Worm (Caenorhabditis elegans) whole organism, L3 larva: ENCODE data around the gene W08A12.3.

Experiments
- R02D3.7 ChIP-seq: fragments of 150-350 bp; optimal IDR thresholded peaks from 2 replicates; lab custom pipeline; 2014; ENCODE audit warnings: missing biosample characterization, missing genetic modification characterization
- ZK546.5 ChIP-seq: sonication (generic microtip); optimal IDR thresholded peaks from 2 replicates; lab custom pipeline; 2017; ENCODE audit warnings: missing biosample characterization, missing genetic modification characterization
- aly-2 ChIP-seq: fragments of 150-350 bp; optimal IDR thresholded peaks from 2 replicates; lab custom pipeline; 2014; ENCODE audit warnings: missing biosample characterization, missing genetic modification characterization
- ama-1 ChIP-seq: fragments of 150-350 bp; optimal IDR thresholded peaks from 2 replicates; lab custom pipeline; 2018
- ceh-16 ChIP-seq: sonication (generic microtip); optimal IDR thresholded peaks from 2 replicates; lab custom pipeline; 2017; ENCODE audit warnings: missing biosample characterization, missing genetic modification characterization
- ceh-28 ChIP-seq: fragments of 150-350 bp; optimal IDR thresholded peaks from 2 replicates; lab custom pipeline; 2014; ENCODE audit warnings: missing biosample characterization, missing genetic modification reagents, missing genetic modification characterization
- ceh-9 ChIP-seq: sonication (generic microtip); optimal IDR thresholded peaks from 2 replicates; lab custom pipeline; 2018; ENCODE audit warnings: missing biosample characterization, missing genetic modification characterization
- daf-12 ChIP-seq: fragments of 150-350 bp; optimal IDR thresholded peaks from 2 replicates; lab custom pipeline; 2014; ENCODE audit warnings: missing biosample characterization, missing genetic modification reagents, missing genetic modification characterization
- egl-27 ChIP-seq: sonication (generic microtip); optimal IDR thresholded peaks from 4 replicates; lab custom pipeline; 2017; ENCODE audit warnings: missing biosample characterization, missing genetic modification reagents, missing genetic modification characterization
- egl-5 ChIP-seq: fragments of 150-350 bp; optimal IDR thresholded peaks from 2 replicates; lab custom pipeline; 2017; ENCODE audit warnings: missing biosample characterization, missing genetic modification reagents, missing genetic modification characterization, inconsistent platforms
- elt-1 ChIP-seq: fragments of 150-350 bp; optimal IDR thresholded peaks from 2 replicates; lab custom pipeline; 2014; ENCODE audit warnings: missing biosample characterization, missing genetic modification characterization
- elt-3 ChIP-seq, 3 experiments: fragments of 150-350 bp in 1 of 3; sonication (generic microtip) in 2 of 3; optimal IDR thresholded peaks; 2 replicates in 2 of 3; 4 replicates in 1 of 3; lab custom pipeline; 2014 to 2017; ENCODE audit warnings: missing biosample characterization in 3 of 3, missing genetic modification characterization in 3 of 3
- eor-1 ChIP-seq, 2 experiments: fragments of 150-350 bp; optimal IDR thresholded peaks; 2 replicates each; lab custom pipeline; 2014 to 2018; ENCODE audit warnings: missing biosample characterization in 2 of 2, missing genetic modification characterization in 2 of 2
- fkh-10 ChIP-seq: sonication (generic microtip); optimal IDR thresholded peaks from 2 replicates; lab custom pipeline; 2017; ENCODE audit warnings: missing biosample characterization, missing genetic modification reagents, missing genetic modification characterization
- fkh-2 ChIP-seq: fragments of 150-350 bp; optimal IDR thresholded peaks from 2 replicates; lab custom pipeline; 2014; ENCODE audit warnings: missing biosample characterization, missing genetic modification reagents, missing genetic modification characterization
- fos-1 ChIP-seq: fragments of 150-350 bp; optimal IDR thresholded peaks from 2 replicates; lab custom pipeline; 2014; ENCODE audit warnings: missing biosample characterization, missing genetic modification characterization
- hmg-11 ChIP-seq: sonication (generic microtip); optimal IDR thresholded peaks from 2 replicates; lab custom pipeline; 2016; ENCODE audit warnings: missing genetic modification characterization, missing compliant biosample characterization
- jun-1 ChIP-seq: fragments of 150-350 bp; optimal IDR thresholded peaks from 2 replicates; lab custom pipeline; 2014; ENCODE audit warnings: missing biosample characterization, missing genetic modification reagents, missing genetic modification characterization
- lin-15B ChIP-seq: fragments of 150-350 bp; optimal IDR thresholded peaks from 2 replicates; lab custom pipeline; 2014; ENCODE audit warnings: missing biosample characterization, missing genetic modification characterization
- lin-39 ChIP-seq: fragments of 150-350 bp; optimal IDR thresholded peaks from 2 replicates; lab custom pipeline; 2018; ENCODE audit warnings: missing biosample characterization, missing genetic modification reagents, missing genetic modification characterization
- lsy-12 ChIP-seq: sonication (generic microtip); optimal IDR thresholded peaks from 2 replicates; lab custom pipeline; 2016; ENCODE audit warnings: mild to moderate bottlenecking, missing genetic modification characterization, missing compliant biosample characterization
- mdl-1 ChIP-seq: fragments of 150-350 bp; optimal IDR thresholded peaks from 2 replicates; lab custom pipeline; 2014; ENCODE audit warnings: missing biosample characterization, missing genetic modification characterization
- mml-1 ChIP-seq: fragments of 150-350 bp; sonication (generic microtip); optimal IDR thresholded peaks from 3 replicates; lab custom pipeline; 2014; ENCODE audit warnings: missing biosample characterization, missing genetic modification characterization
- nfya-1 ChIP-seq: sonication (generic microtip); optimal IDR thresholded peaks from 2 replicates; lab custom pipeline; 2017; ENCODE audit warnings: missing genetic modification characterization, mild to moderate bottlenecking, missing compliant biosample characterization, antibody characterized with exemption, moderate library complexity; ENCODE audit not compliant: insufficient read depth
- nhr-11 ChIP-seq: fragments of 150-350 bp; optimal IDR thresholded peaks from 2 replicates; lab custom pipeline; 2014; ENCODE audit warnings: missing biosample characterization, missing genetic modification characterization
- nhr-12 ChIP-seq: fragments of 150-350 bp; optimal IDR thresholded peaks from 2 replicates; lab custom pipeline; 2014; ENCODE audit warnings: missing biosample characterization, missing genetic modification characterization
- nhr-23 ChIP-seq: fragments of 150-350 bp; optimal IDR thresholded peaks from 2 replicates; lab custom pipeline; 2014; ENCODE audit warnings: missing biosample characterization, missing genetic modification reagents, missing genetic modification characterization
- nhr-237 ChIP-seq: fragments of 150-350 bp; optimal IDR thresholded peaks from 2 replicates; lab custom pipeline; 2014; ENCODE audit warnings: missing biosample characterization, missing genetic modification characterization
- nhr-28 ChIP-seq: fragments of 150-350 bp; optimal IDR thresholded peaks from 2 replicates; lab custom pipeline; 2014; ENCODE audit warnings: missing biosample characterization, missing genetic modification characterization
- nhr-43 ChIP-seq: sonication (generic microtip); optimal IDR thresholded peaks from 2 replicates; lab custom pipeline; 2016; ENCODE audit warnings: mild to moderate bottlenecking, missing genetic modification characterization, missing compliant biosample characterization; ENCODE audit not compliant: poor library complexity, severe bottlenecking
- nhr-67 ChIP-seq: fragments of 150-350 bp; optimal IDR thresholded peaks from 2 replicates; lab custom pipeline; 2014; ENCODE audit warnings: missing biosample characterization, missing genetic modification characterization
- nhr-77 ChIP-seq: fragments of 150-350 bp; optimal IDR thresholded peaks from 2 replicates; lab custom pipeline; 2014; ENCODE audit warnings: missing biosample characterization, missing genetic modification characterization
- pqm-1 ChIP-seq: fragments of 150-350 bp; optimal IDR thresholded peaks from 2 replicates; lab custom pipeline; 2017; ENCODE audit warnings: missing biosample characterization, missing genetic modification characterization, inconsistent platforms
- sea-2 ChIP-seq: fragments of 150-350 bp; sonication (generic microtip); optimal IDR thresholded peaks from 4 replicates; lab custom pipeline; 2014; ENCODE audit warnings: missing biosample characterization, missing genetic modification reagents, missing genetic modification characterization
- skn-1 ChIP-seq: fragments of 150-350 bp; optimal IDR thresholded peaks from 2 replicates; lab custom pipeline; 2014; ENCODE audit warnings: missing biosample characterization, missing genetic modification characterization
- snpc-4 ChIP-seq: fragments of 150-350 bp; optimal IDR thresholded peaks from 2 replicates; lab custom pipeline; 2014; ENCODE audit warnings: missing biosample characterization, missing genetic modification characterization
- unc-39 ChIP-seq: sonication (generic microtip); optimal IDR thresholded peaks from 4 replicates; lab custom pipeline; 2017; ENCODE audit warnings: missing biosample characterization, missing genetic modification characterization
- unc-62 ChIP-seq: fragments of 150-350 bp; sonication (generic microtip); optimal IDR thresholded peaks from 4 replicates; lab custom pipeline; 2014; ENCODE audit warnings: missing biosample characterization, missing genetic modification reagents, missing genetic modification characterization
- zag-1 ChIP-seq: fragments of 150-350 bp; optimal IDR thresholded peaks from 2 replicates; lab custom pipeline; 2014; ENCODE audit warnings: missing biosample characterization, missing genetic modification characterization
- ztf-11 ChIP-seq: fragments of 150-350 bp; optimal IDR thresholded peaks from 2 replicates; lab custom pipeline; 2014; ENCODE audit warnings: missing biosample characterization, missing genetic modification characterization
- ztf-4 ChIP-seq: fragments of 150-350 bp; optimal IDR thresholded peaks from 2 replicates; lab custom pipeline; 2014; ENCODE audit warnings: missing biosample characterization, missing genetic modification characterization

The W08A12.3 gene

ce11 chrV:3712955-3713354 is 30.3 kb downstream of the W08A12.3 start:
- TF ChIP-seq nhr-28 = no peak
- no peak for TF ChIP-seq R02D3.7 (tag; lab: Kevin White, UChicago)
- TF ChIP-seq snpc-4 (tag; lab: Kevin White, UChicago) = no peak
- peak; percentile 52 for TF ChIP-seq ceh-28 (tag; lab: Kevin White, UChicago)
- TF ChIP-seq ztf-11 (tag; lab: Kevin White, UChicago) = no peak
- TF ChIP-seq aly-2 = no peak
- TF ChIP-seq zag-1 (tag; lab: Kevin White, UChicago) = no peak

ce11 chrV:3714750-3715149 is 32.1 kb downstream of the W08A12.3 start:
- TF ChIP-seq ceh-28 (tag; lab: Kevin White, UChicago) (no peak), lsy-12 (tag; lab: Kevin White, UChicago) (no peak), nhr-11 (tag; lab: Kevin White, UChicago) (no peak), mml-1 (no peak), daf-12 (no peak), eor-1 (tag; optimal IDR thresholded peaks at IDR 0.05; lab: Kevin White, UChicago) (no peak), ceh-9 (no peak), lin-39 (tag; lab: Kevin White, UChicago) (no peak), egl-27 (tag; lab: Kevin White, UChicago) (no peak), egl-5 (tag; lab: Kevin White, UChicago) (no peak), pqm-1 (no peak), hmg-11 (tag; lab: Kevin White, UChicago) (no peak), skn-1 (tag; lab: Kevin White, UChicago) (no peak), fkh-10 (GFP tag; lab: Kevin White, UChicago) (no peak), zag-1 (tag; lab: Kevin White, UChicago) (no peak), ZK546.5 (no peak), nhr-23 (tag; lab: Kevin White, UChicago) (no peak), sea-2 (no peak), fos-1 (tag; lab: Kevin White, UChicago) (no peak)

- TF ChIP-seq unc-62 (no peak), mdl-1 (tag; lab: Kevin White, UChicago) (no peak), skn-1 (tag; lab: Kevin White, UChicago) (no peak), nhr-43 (tag; lab: Kevin White, UChicago) (no peak), nhr-237 (no peak)
- TF ChIP-seq, all 47 proteins: peak for 0
Measured at ce11 chrV:3715488-3716019, 32.9 kb downstream of the W08A12.3 start, which contains the start of gene nrsn-1. Gene nrsn-1, minus strand, starts transcription at chrV:3715969.

- TF ChIP-seq nhr-11 (tag; lab: Kevin White, UChicago) (no peak), nhr-43 (tag; lab: Kevin White, UChicago) (no peak), fkh-10 (GFP tag; lab: Kevin White, UChicago) (peak; percentile 88), ama-1 (lab: Kevin White, UChicago) (peak; percentile 25), lin-39 (tag; lab: Kevin White, UChicago) (peak; percentile 59), nfya-1 (peak; percentile 72), unc-62 (peak; percentile 91), jun-1 (tag; lab: Kevin White, UChicago) (no peak)
Measured at ce11 chrV:3716279-3716887, 33.7 kb downstream of the W08A12.3 start.

- no peak for TF ChIP-seq nhr-237
- no peak for TF ChIP-seq ceh-16 (tag; lab: Kevin White, UChicago)
- no peak for TF ChIP-seq unc-39
- TF ChIP-seq nfya-1 = peak; percentile 71
- TF ChIP-seq ama-1 (lab: Kevin White, UChicago) = peak; percentile 29
- TF ChIP-seq nhr-12 (tag; lab: Kevin White, UChicago) = no peak
- no peak for TF ChIP-seq nhr-67 (tag; lab: Kevin White, UChicago)
- TF ChIP-seq nhr-43 (tag; lab: Kevin White, UChicago) = no peak
- peak; percentile 16 for TF ChIP-seq lin-15B
- TF ChIP-seq R02D3.7 (tag; lab: Kevin White, UChicago) = no peak
- TF ChIP-seq fkh-10 (GFP tag; lab: Kevin White, UChicago) = peak; percentile 60
- no peak for TF ChIP-seq nhr-28
- TF ChIP-seq mml-1 = no peak
- TF ChIP-seq ztf-4 (tag; lab: Kevin White, UChicago) = no peak
- no peak for TF ChIP-seq ceh-9
- no peak for TF ChIP-seq aly-2
- peak; percentile 86 for TF ChIP-seq lin-39 (tag; lab: Kevin White, UChicago)
- TF ChIP-seq elt-1 = no peak
- no peak for TF ChIP-seq ZK546.5
- TF ChIP-seq elt-3 (tag; optimal IDR thresholded peaks at IDR 0.05; lab: Kevin White, UChicago) = no peak
- TF ChIP-seq fos-1 (tag; lab: Kevin White, UChicago) = no peak
- TF ChIP-seq zag-1 (tag; lab: Kevin White, UChicago) = no peak
- no peak for TF ChIP-seq fkh-2 (tag; lab: Kevin White, UChicago)
- peak; percentile 32 for TF ChIP-seq snpc-4 (tag; lab: Kevin White, UChicago)
- no peak for TF ChIP-seq nhr-77 (tag; lab: Kevin White, UChicago)
- peak; percentile 2 for TF ChIP-seq hmg-11 (tag; lab: Kevin White, UChicago)
- no peak for TF ChIP-seq lsy-12 (tag; lab: Kevin White, UChicago)
- no peak for TF ChIP-seq skn-1 (tag; lab: Kevin White, UChicago)
Measured at ce11 chrV:3717751-3718150, 35.1 kb downstream of the W08A12.3 start.
